Worm (Caenorhabditis elegans): ENCODE measurements around the gene F15B9.10.

DNA sequence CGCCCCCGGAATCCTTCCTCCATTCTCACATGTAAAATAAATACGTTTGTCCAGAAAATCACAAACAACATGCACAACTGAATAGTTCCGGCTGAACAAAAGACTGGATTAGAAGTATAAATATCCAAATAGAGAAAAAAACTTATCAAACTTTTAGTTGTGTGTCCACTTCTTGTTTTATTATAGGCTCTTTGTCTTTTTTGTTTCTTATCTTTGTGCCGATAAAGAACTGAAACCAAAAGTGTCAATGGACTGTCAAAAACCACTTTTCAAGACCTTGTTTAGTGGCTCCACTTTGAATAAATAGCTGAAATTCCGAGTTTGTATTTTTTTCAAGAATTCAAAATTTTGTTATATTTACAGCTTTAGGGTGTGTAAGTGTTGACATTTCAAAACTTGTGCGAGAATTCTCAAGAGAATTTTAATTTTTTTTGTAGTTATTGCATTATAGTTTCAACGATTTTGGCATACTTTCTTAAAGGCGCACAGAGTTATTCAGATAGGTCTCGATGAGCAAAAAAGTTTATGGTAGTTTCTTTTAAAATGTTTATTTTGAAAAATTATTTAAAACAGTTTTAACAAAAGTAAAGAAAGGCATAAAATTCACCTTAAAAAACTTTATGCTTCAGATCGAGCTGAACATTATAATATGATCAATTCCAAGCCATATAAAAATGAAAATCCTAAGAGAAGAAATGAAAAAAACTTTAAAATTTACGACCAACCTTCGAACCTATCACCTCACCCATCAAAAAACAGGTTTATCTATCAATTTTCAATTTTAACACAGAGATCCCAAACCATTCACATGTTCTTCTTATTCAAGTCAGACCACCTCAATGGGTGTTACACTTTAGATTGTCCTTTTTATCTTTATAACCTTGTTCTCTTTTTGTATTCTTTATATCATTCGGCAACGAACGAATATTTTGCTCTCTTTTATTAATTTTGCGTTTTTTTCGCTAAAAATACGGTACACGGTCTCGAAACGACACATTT is 37.7 kb upstream of the F15B9.10 start:
- TF ChIP-seq alr-1 (tag; optimal IDR thresholded peaks at IDR 0.05; ENCODE audit: borderline replicate concordance): no peak
- no peak for TF ChIP-seq nhr-47 (tag; optimal IDR thresholded peaks at IDR 0.05)
- no peak for TF ChIP-seq sox-4 (tag; optimal IDR thresholded peaks at IDR 0.05)
- no peak for TF ChIP-seq nhr-76 (tag; optimal IDR thresholded peaks at IDR 0.05)
- TF ChIP-seq nhr-77 (tag; optimal IDR thresholded peaks at IDR 0.05): no peak
- no peak for TF ChIP-seq lin-13 (GFP tag; optimal IDR thresholded peaks at IDR 0.05)
- no peak for TF ChIP-seq ama-1 (optimal IDR thresholded peaks at IDR 0.05)
- no peak for TF ChIP-seq C04F5.9 (tag; optimal IDR thresholded peaks at IDR 0.05)
- TF ChIP-seq unc-62 (GFP tag; optimal IDR thresholded peaks at IDR 0.05): no peak
- TF ChIP-seq nhr-28 (tag; optimal IDR thresholded peaks at IDR 0.05): no peak
